Fruit fly (Drosophila melanogaster) whole organism, embryonic: ENCODE measurements around the gene form3.

Experiments
- CG31441 ChIP-seq: fragments of 200-800 bp; sonication (Bioruptor generic); IDR thresholded peaks from 2 replicates; pipeline ENCODE4 v1.3.6; 2022; ENCODE audit warnings: missing biosample characterization, missing genetic modification characterization
- ci ChIP-seq: fragments of 200-800 bp; sonication (Bioruptor generic); IDR thresholded peaks from 3 replicates; pipeline ENCODE4 v1.3.6; 2022; ENCODE audit warnings: missing biosample characterization, missing genetic modification characterization

- TF ChIP-seq ci (GFP tag; lab: Robert Waterston, UW) (no peak), CG31441 (GFP tag; lab: Robert Waterston, UW) (no peak)
Measured at dm6 chr3L:7147796-7148195, 53.2 kb downstream of the form3 start.
